Fruit fly (Drosophila melanogaster) whole organism: ENCODE results near the gene gammaTub37C.

Experiments used
- CG8478 ChIP-seq: fragments of >200 bp; optimal IDR thresholded peaks from 2 replicates; lab custom pipeline; 2018; ENCODE audit warnings: inconsistent platforms
- Dll ChIP-seq: fragments of >200 bp; optimal IDR thresholded peaks from 2 replicates; lab custom pipeline; 2017
- EcR ChIP-seq, 2 experiments: fragments of >200 bp; optimal IDR thresholded peaks; 2 replicates each; lab custom pipeline; 2017; ENCODE audit warnings: missing biosample characterization in 2 of 2, missing genetic modification characterization in 2 of 2, missing genetic modification reagents in 2 of 2
- pan ChIP-seq: fragments of >200 bp; optimal IDR thresholded peaks from 2 replicates; lab custom pipeline; 2017
- psq ChIP-seq: fragments of >200 bp; optimal IDR thresholded peaks from 2 replicates; lab custom pipeline; 2017
- usp ChIP-seq: fragments of >200 bp; optimal IDR thresholded peaks from 2 replicates; lab custom pipeline; 2017; ENCODE audit warnings: missing biosample characterization, missing genetic modification characterization, mixed read lengths

The gammaTub37C gene

DNA sequence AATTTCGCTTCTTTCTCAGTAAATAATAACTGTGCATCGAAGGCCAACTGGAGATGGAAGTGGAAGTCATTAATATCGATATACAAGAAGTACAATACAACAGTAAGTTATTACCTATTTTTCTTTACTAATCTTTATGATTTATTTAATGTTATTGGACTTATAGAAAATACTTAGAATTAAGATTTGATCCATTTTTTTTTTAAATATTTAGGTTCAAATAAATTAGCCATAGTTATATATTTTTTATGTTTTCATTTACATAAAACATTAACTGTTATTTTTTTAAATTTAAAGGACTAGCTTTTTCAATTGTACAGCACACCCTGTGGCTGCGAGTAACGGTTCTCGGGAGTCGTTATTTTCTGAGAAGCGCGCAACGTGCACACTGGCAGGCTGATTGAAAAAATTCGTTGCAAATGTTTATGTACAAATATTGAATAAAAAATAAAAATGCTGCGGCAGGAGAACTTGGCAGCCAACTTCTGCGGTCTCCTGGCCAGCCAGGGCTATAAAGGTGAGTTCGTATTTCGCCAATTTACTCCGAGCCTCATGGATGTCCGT, at the start of gene gammaTub37C, which contains the start of gene pigeon:
Gene gammaTub37C, minus strand, starts transcription at position 51 of the 564 bp plus-strand sequence.
Gene pigeon, plus strand, starts transcription at position 368 of the 564 bp plus-strand sequence.
- TF ChIP-seq Dll (lab: Kevin White, UChicago) (no peak), pan (lab: Kevin White, UChicago) (no peak), CG8478 (lab: Kevin White, UChicago) (no peak), EcR (GFP tag; optimal IDR thresholded peaks at IDR 0.05; lab: Kevin White, UChicago) (no peak), usp (GFP tag; lab: Kevin White, UChicago) (no peak)

DNA sequence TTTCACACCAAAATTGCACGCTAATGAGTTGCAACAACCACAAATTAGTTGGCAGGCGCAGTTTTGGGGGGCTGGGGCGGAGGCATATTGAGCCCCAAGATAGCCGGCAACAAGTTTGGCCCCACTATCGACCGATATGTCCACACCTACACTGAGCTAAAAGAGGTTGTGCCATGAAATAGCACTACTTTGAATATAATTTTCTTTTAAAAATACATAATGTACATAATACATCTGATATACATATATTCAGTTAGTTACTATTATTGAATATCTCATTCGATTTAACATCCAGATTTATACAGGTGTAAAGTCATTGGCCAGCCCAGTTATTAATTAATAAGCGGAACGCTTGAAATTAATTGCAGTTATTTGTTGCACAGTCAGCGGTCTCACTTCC, 49.6 kb upstream of the gammaTub37C start:
- TF ChIP-seq EcR (GFP tag; optimal IDR thresholded peaks at IDR 0.05; lab: Kevin White, UChicago) (no peak), Dll (lab: Kevin White, UChicago) (no peak), psq (lab: Kevin White, UChicago) (no peak), pan (lab: Kevin White, UChicago) (no peak), CG8478 (lab: Kevin White, UChicago) (no peak), usp (GFP tag; lab: Kevin White, UChicago) (no peak)

DNA sequence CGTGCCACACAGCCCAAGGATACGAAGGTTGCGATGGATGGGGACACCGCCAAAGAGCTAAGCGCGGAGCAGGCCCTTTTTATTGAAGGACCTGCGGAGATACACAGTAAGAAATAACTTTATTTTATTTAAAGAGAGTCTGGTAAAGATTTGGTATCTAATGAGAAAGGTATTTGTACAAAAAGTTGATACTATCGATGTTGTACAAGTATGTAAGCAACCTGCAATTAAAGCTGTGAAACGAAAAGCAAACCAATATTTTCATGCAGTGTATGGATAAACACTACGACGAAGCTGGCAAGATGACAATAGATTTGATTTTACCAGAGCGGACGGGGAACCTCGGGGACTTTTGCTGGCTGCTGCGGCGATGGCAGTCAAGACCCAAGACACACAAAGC, 47.8 kb upstream of the gammaTub37C start:
- TF ChIP-seq psq (lab: Kevin White, UChicago) (no peak), pan (lab: Kevin White, UChicago) (no peak), usp (GFP tag; lab: Kevin White, UChicago) (no peak)

DNA sequence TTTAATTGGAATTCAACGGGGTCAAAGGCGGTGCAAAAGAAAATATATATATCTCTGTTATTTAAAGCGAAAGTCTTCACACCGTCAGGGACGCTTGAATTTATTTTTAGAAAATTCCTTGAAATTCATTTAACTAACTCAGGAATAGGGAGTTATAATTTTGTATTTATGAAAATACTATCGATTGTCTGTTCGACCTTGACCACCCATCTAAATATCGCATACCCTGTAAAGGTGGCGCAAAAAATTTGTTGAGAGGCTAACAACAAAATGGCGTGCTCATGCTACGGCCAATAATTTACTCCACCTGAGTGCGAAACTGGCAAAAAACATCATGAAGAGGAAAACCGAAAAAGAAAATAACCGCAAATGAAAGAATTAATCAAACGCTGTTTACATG, 45.0 kb upstream of the gammaTub37C start:
- peak; percentile 21 for TF ChIP-seq pan (lab: Kevin White, UChicago)
- TF ChIP-seq CG8478 (lab: Kevin White, UChicago): no peak
- no peak for TF ChIP-seq usp (GFP tag; lab: Kevin White, UChicago)

DNA sequence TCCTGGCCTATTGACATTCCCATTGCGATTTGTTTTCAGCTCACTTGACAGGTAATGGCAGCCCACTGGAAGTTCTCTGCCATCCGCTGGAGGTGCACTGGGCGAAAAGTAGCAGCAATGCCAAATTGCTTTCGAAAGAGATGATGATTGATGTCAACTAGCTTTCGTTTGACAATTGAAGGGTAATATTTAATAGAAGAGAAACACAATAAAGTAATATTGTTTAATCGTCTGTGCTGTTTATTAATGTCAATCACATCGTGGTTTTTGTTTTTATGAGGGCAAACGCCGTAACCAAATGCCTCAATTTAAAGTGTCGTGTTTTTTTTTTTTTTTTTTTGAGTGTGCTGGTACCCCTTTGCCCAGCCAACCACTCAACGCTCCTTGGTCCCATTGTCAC, 43.5 kb upstream of the gammaTub37C start:
- TF ChIP-seq usp (GFP tag; lab: Kevin White, UChicago) (no peak), Dll (lab: Kevin White, UChicago) (no peak), pan (lab: Kevin White, UChicago) (no peak), psq (lab: Kevin White, UChicago) (no peak), EcR (GFP tag; optimal IDR thresholded peaks at IDR 0.05; lab: Kevin White, UChicago) (no peak), CG8478 (lab: Kevin White, UChicago) (no peak)

DNA sequence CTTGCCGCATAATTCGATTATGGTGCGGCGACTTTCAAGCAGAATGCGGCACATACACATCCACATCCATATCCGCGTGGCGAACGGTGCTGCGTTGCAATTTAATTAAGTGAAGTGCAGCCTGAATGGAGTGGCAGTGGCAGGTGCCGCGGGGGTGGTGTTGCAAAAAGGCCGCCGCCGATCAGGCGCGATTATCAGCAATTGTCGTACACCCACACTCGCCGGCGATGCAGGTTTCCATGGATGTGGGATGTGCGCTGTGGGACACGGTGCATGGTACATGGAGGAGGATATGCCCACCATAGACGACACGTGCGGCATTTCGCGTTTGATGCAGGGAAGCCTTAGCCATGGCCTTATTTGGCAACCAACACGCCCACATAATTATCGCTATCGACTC, 42.1 kb upstream of the gammaTub37C start:
- TF ChIP-seq pan (lab: Kevin White, UChicago) (no peak), Dll (lab: Kevin White, UChicago) (no peak), usp (GFP tag; lab: Kevin White, UChicago) (no peak)

DNA sequence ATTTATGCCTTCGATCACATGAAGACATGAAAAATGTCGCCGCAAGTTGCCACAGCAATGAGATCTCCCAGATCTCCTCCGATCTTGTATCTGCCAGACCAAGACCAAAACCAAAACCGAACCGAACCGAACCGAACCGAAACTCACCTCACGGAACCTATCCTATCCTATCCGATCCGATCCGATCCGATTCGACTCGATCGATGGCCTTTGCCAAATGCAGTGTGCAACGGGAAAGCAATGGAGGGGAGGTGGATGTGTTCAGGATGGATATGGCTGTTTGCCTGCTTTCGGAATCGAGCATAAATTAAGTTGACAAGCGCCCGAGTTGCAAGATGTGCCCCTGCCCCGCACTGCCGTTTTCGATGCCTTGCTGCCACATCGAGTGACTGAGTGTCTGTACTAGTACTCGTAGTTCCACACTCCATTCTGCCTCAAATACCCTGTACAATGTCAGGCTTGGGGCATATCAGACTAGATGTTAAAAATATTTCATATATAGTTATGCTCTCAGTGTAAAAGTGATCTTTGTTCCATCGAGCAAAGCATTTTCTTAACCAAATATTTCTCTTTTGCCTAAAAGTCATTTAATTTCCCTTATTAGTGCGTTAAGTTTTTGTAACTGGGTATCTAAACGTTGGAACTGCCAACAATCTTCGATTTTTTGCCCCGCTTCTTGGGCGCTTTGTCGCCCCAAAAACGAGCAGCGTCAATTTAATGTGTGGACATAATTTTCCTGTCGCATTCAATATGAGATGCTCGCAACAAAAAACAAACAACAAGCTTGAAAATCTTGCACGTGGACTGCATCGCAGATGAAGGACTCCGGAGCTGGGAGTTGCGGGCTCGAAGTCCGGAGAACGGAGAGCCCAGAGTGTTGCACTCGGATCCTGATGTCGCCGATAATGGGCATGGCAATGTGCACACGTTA, 40.7 kb upstream of the gammaTub37C start:
- TF ChIP-seq EcR (GFP tag; optimal IDR thresholded peaks at IDR 0.05; lab: Kevin White, UChicago) (peak in 1 of 2 experiments; percentile 55), Dll (lab: Kevin White, UChicago) (no peak), pan (lab: Kevin White, UChicago) (peak; percentile 73)

DNA sequence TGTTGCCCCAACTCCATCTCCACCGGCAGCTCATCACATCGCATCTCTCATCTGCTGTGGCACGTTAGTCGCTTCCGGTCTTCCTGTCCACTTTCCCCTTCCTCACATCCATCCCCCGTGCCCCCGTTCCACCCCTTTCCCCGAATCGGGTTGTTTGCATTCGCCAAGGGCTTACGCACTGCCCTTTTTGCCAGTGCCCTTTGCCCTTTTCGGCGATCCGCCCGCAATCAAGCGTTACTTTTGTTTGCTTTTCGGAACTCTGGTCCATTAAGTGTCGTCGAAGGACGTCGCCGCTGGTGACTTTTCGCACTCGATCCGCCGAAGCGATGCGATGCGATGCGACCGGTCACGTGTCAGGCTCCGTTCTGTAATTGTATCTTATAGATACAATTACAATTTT, 36.8 kb upstream of the gammaTub37C start:
- TF ChIP-seq psq (lab: Kevin White, UChicago): no peak

DNA sequence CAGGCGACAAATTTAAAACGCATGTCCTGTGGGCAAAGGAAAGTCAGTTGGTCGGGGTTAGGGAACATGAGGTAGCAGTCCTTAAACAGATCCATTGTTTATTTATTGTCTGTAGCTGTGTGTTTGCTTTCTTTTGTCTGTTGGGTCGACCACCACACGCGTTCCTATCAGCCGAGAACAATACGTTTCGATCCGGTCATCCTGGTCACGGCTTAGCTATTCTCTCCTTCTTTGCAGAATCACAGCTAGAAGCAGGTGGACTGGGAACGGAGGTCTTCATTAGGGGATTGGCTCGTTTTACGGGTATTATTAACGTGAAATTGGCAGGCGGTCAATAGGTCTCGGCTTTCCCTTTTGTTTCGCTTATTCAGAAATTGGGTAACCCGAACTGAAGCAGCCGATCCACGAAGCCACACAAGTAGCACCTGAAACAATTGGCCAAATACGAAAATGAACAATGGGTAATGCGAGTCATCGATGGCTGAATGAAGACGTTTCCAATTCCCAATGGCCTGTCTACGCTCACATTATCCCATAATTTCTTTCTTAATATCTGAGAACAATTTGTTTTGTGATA, 34.6 kb upstream of the gammaTub37C start:
- no peak for TF ChIP-seq pan (lab: Kevin White, UChicago)
- no peak for TF ChIP-seq usp (GFP tag; lab: Kevin White, UChicago)
- TF ChIP-seq Dll (lab: Kevin White, UChicago): no peak
- TF ChIP-seq CG8478 (lab: Kevin White, UChicago): no peak
- TF ChIP-seq EcR (GFP tag; optimal IDR thresholded peaks at IDR 0.05; lab: Kevin White, UChicago): no peak
- TF ChIP-seq psq (lab: Kevin White, UChicago): no peak

DNA sequence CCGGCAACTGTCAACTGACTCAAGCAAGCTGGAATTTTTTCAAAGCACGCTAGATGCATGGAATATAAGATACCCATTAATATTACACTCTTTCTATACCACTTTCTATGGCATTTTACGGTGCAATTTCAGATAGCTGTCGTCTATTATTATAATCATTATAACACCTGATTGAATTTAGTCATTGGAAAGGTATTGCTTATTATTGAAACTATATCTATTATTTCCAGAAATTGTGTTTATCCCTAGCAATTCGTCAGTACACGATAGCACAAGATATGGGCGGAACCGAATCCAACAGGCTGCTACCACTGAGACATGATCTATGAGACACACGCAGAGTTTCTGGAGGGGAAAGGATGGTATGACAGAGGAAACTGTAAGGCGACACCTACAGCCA, 33.9 kb upstream of the gammaTub37C start:
- no peak for TF ChIP-seq Dll (lab: Kevin White, UChicago)
- TF ChIP-seq EcR (GFP tag; optimal IDR thresholded peaks at IDR 0.05; lab: Kevin White, UChicago): no peak
- no peak for TF ChIP-seq usp (GFP tag; lab: Kevin White, UChicago)
- TF ChIP-seq psq (lab: Kevin White, UChicago): no peak
- TF ChIP-seq CG8478 (lab: Kevin White, UChicago): no peak
- TF ChIP-seq pan (lab: Kevin White, UChicago): no peak

DNA sequence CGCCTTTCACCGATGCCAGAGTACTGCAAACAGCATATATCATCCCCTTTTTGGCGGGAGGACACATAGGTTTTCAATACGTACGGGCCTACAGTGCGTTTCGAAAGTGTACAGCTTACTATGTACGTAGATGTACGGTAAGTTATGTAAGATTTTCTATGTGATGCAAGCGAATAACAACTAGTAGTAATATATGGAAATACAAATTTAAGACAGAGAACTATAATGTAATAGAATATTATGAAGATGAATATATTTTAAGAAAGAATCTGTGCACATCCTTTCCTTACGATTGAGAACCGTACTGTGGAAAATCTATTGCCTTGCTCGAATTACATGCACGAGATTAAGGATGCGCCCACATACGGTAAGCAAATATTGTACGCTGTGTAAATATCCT, 32.4 kb upstream of the gammaTub37C start:
- TF ChIP-seq usp (GFP tag; lab: Kevin White, UChicago) (no peak), EcR (GFP tag; optimal IDR thresholded peaks at IDR 0.05; lab: Kevin White, UChicago) (no peak), psq (lab: Kevin White, UChicago) (no peak), CG8478 (lab: Kevin White, UChicago) (no peak), Dll (lab: Kevin White, UChicago) (no peak), pan (lab: Kevin White, UChicago) (no peak)

DNA sequence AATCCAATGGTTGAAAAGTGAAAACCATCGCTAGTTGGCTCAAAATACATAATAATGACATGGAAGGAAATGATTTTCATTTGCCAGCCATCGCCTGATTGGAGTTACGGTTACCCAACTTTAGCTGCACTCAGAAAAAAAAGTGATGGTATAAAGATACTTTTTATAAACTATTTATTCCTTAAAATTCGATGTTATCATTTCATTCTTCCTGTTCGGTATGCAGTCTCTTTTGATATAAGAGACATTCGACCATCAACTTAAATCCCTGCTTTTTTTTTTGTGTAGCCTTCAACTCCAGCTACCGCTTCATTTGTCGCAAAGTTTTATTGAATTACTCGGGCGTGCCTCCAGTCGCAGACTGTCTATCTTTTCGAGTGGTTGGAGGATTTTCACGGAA, 26.9 kb upstream of the gammaTub37C start:
- TF ChIP-seq pan (lab: Kevin White, UChicago) (no peak), psq (lab: Kevin White, UChicago) (no peak), EcR (GFP tag; optimal IDR thresholded peaks at IDR 0.05; lab: Kevin White, UChicago) (no peak), usp (GFP tag; lab: Kevin White, UChicago) (no peak), CG8478 (lab: Kevin White, UChicago) (no peak)
